Fruit fly (Drosophila melanogaster) whole organism, embryonic: Measurements from ENCODE around the gene smid.

Experiments
- Asciz ChIP-seq: fragments of 200-800 bp; sonication (Bioruptor generic); optimal IDR thresholded peaks from 2 replicates; lab custom pipeline; 2017; ENCODE audit warnings: missing biosample characterization, mild to moderate bottlenecking, missing genetic modification characterization, missing genetic modification reagents
- CG10543 ChIP-seq: fragments of 200-800 bp; sonication (Bioruptor generic); optimal IDR thresholded peaks from 3 replicates; lab custom pipeline; 2017; ENCODE audit warnings: missing biosample characterization, mild to moderate bottlenecking, missing genetic modification characterization, moderate library complexity
- CG10979 ChIP-seq: fragments of 200-800 bp; sonication (Bioruptor generic); optimal IDR thresholded peaks from 2 replicates; lab custom pipeline; 2018; ENCODE audit warnings: missing biosample characterization, mild to moderate bottlenecking, missing genetic modification characterization, moderate library complexity
- CG12299 ChIP-seq: fragments of 200-800 bp; sonication (Bioruptor generic); optimal IDR thresholded peaks from 2 replicates; lab custom pipeline; 2018; ENCODE audit warnings: missing biosample characterization, mild to moderate bottlenecking, missing genetic modification characterization
- CG15011 ChIP-seq: fragments of 200-800 bp; sonication (Bioruptor generic); optimal IDR thresholded peaks from 3 replicates; lab custom pipeline; 2018; ENCODE audit warnings: missing biosample characterization, mild to moderate bottlenecking, missing genetic modification characterization
- CG18619 ChIP-seq: fragments of 200-800 bp; sonication (Bioruptor generic); optimal IDR thresholded peaks from 3 replicates; lab custom pipeline; 2017; ENCODE audit warnings: missing biosample characterization, mild to moderate bottlenecking, missing genetic modification characterization
- CG18764 ChIP-seq: fragments of 200-800 bp; sonication (Bioruptor generic); optimal IDR thresholded peaks from 3 replicates; lab custom pipeline; 2016; ENCODE audit warnings: missing biosample characterization, missing genetic modification characterization
- CG2712 ChIP-seq: fragments of 200-800 bp; optimal IDR thresholded peaks from 3 replicates; lab custom pipeline; 2019; ENCODE audit warnings: missing biosample characterization, mild to moderate bottlenecking, missing genetic modification characterization, moderate library complexity
- CG2889 ChIP-seq: fragments of 200-800 bp; sonication (Bioruptor generic); IDR thresholded peaks from 3 replicates; pipeline ENCODE4 v1.3.6; 2022; ENCODE audit warnings: missing biosample characterization, missing genetic modification characterization
- CG30431 ChIP-seq: fragments of 200-800 bp; sonication (Bioruptor generic); optimal IDR thresholded peaks from 2 replicates; lab custom pipeline; 2017; ENCODE audit warnings: missing biosample characterization, missing genetic modification characterization
- CG3163 ChIP-seq: fragments of 200-800 bp; sonication (Bioruptor generic); optimal IDR thresholded peaks from 3 replicates; lab custom pipeline; 2016; ENCODE audit warnings: missing biosample characterization, missing genetic modification characterization
- CG34376 ChIP-seq: fragments of 200-800 bp; sonication (Bioruptor generic); optimal IDR thresholded peaks from 2 replicates; lab custom pipeline; 2018; ENCODE audit warnings: missing biosample characterization, mild to moderate bottlenecking, missing genetic modification characterization
- CG4707 ChIP-seq: fragments of 200-800 bp; sonication (Bioruptor generic); optimal IDR thresholded peaks from 2 replicates; lab custom pipeline; 2018; ENCODE audit warnings: missing biosample characterization, mild to moderate bottlenecking, missing genetic modification characterization, moderate library complexity
- CG6254 ChIP-seq: fragments of 200-800 bp; sonication (Bioruptor generic); optimal IDR thresholded peaks from 3 replicates; lab custom pipeline; 2017; ENCODE audit warnings: mild to moderate bottlenecking, missing biosample characterization, missing genetic modification reagents, missing genetic modification characterization
- CG7928 ChIP-seq: fragments of 200-800 bp; sonication (Bioruptor generic); optimal IDR thresholded peaks from 2 replicates; lab custom pipeline; 2017; ENCODE audit warnings: missing biosample characterization, mild to moderate bottlenecking, missing genetic modification characterization
- CG8089 ChIP-seq: fragments of 200-800 bp; sonication (Bioruptor generic); optimal IDR thresholded peaks from 3 replicates; lab custom pipeline; 2016; ENCODE audit warnings: missing biosample characterization, missing genetic modification characterization
- CG9797 ChIP-seq: fragments of 200-800 bp; sonication (Bioruptor generic); optimal IDR thresholded peaks from 3 replicates; lab custom pipeline; 2018; ENCODE audit warnings: missing biosample characterization, mild to moderate bottlenecking, missing genetic modification characterization
- CHES-1-like ChIP-seq: fragments of 200-800 bp; sonication (Bioruptor generic); optimal IDR thresholded peaks from 2 replicates; lab custom pipeline; 2016; ENCODE audit warnings: missing biosample characterization, missing genetic modification characterization
- Camta ChIP-seq: fragments of 200-800 bp; sonication (Bioruptor generic); optimal IDR thresholded peaks from 2 replicates; lab custom pipeline; 2016; ENCODE audit warnings: missing biosample characterization, missing genetic modification characterization
- E2f1 ChIP-seq: fragments of 200-800 bp; sonication (Bioruptor generic); IDR thresholded peaks from 2 replicates; pipeline ENCODE4 v1.3.6; 2022; ENCODE audit warnings: missing biosample characterization, missing genetic modification characterization
- Fer3 ChIP-seq: fragments of 200-800 bp; sonication (Bioruptor generic); optimal IDR thresholded peaks from 2 replicates; lab custom pipeline; 2018; ENCODE audit warnings: missing biosample characterization, mild to moderate bottlenecking, missing genetic modification characterization, moderate library complexity
- H2.0 ChIP-seq: fragments of 200-800 bp; sonication (Bioruptor generic); IDR thresholded peaks from 2 replicates; pipeline ENCODE4 v1.3.6; 2022; ENCODE audit warnings: missing biosample characterization, missing genetic modification characterization
- Hr51 ChIP-seq, 2 experiments: fragments of 200-800 bp; sonication (Bioruptor generic); optimal IDR thresholded peaks; 2 replicates in 1 of 2; 3 replicates in 1 of 2; lab custom pipeline; 2016 to 2018; ENCODE audit warnings: missing biosample characterization in 2 of 2, missing genetic modification characterization in 2 of 2, mild to moderate bottlenecking in 1 of 2, moderate library complexity in 1 of 2
- NFAT ChIP-seq: fragments of 200-800 bp; sonication (Bioruptor generic); IDR thresholded peaks from 2 replicates; pipeline ENCODE4 v1.3.6; 2022; ENCODE audit warnings: missing biosample characterization, missing genetic modification characterization
- Oaz ChIP-seq: fragments of 200-800 bp; sonication (Bioruptor generic); IDR thresholded peaks from 2 replicates; pipeline ENCODE4 v1.3.6; 2022; ENCODE audit warnings: missing biosample characterization, missing genetic modification characterization
- Ptx1 ChIP-seq: fragments of 200-800 bp; sonication (Bioruptor generic); IDR thresholded peaks from 2 replicates; pipeline ENCODE4 v1.3.6; 2022; ENCODE audit warnings: missing biosample characterization, missing genetic modification characterization
- Tbp ChIP-seq: fragments of >200 bp; optimal IDR thresholded peaks from 2 replicates; lab custom pipeline; 2018; ENCODE audit warnings: missing biosample characterization, missing genetic modification characterization
- ap ChIP-seq: fragments of 200-800 bp; sonication (Bioruptor generic); IDR thresholded peaks from 2 replicates; pipeline ENCODE4 v1.3.6; 2022; ENCODE audit warnings: missing biosample characterization, missing genetic modification characterization
- br ChIP-seq: fragments of >200 bp; optimal IDR thresholded peaks from 2 replicates; lab custom pipeline; 2017
- bsh ChIP-seq, 2 experiments: fragments of 200-800 bp; sonication (Bioruptor generic); optimal IDR thresholded peaks; 2 replicates each; lab custom pipeline; 2017 to 2018; ENCODE audit warnings: mild to moderate bottlenecking in 2 of 2, missing biosample characterization in 2 of 2, missing genetic modification characterization in 2 of 2, moderate library complexity in 1 of 2
- cad ChIP-seq: fragments of >200 bp; optimal IDR thresholded peaks from 2 replicates; lab custom pipeline; 2017; ENCODE audit warnings: missing biosample characterization, missing genetic modification characterization
- ems ChIP-seq: fragments of 200-800 bp; sonication (Bioruptor generic); optimal IDR thresholded peaks from 3 replicates; lab custom pipeline; 2016; ENCODE audit warnings: missing biosample characterization, missing genetic modification characterization
- ewg ChIP-seq: fragments of 200-800 bp; sonication (Bioruptor generic); optimal IDR thresholded peaks from 3 replicates; lab custom pipeline; 2017; ENCODE audit warnings: mild to moderate bottlenecking, missing biosample characterization, missing genetic modification reagents, missing genetic modification characterization
- gcm ChIP-seq: fragments of 200-800 bp; sonication (Bioruptor generic); optimal IDR thresholded peaks from 2 replicates; lab custom pipeline; 2019; ENCODE audit warnings: missing biosample characterization, mild to moderate bottlenecking, missing genetic modification characterization, moderate library complexity
- gro ChIP-seq: fragments of 200-800 bp; sonication (Bioruptor generic); optimal IDR thresholded peaks from 2 replicates; lab custom pipeline; 2016; ENCODE audit warnings: missing biosample characterization, missing genetic modification characterization
- ham ChIP-seq: fragments of 200-800 bp; sonication (Bioruptor generic); IDR thresholded peaks from 2 replicates; pipeline ENCODE4 v1.3.6; 2022; ENCODE audit warnings: missing biosample characterization, missing genetic modification characterization
- hth ChIP-seq: fragments of >200 bp; optimal IDR thresholded peaks from 2 replicates; lab custom pipeline; 2017; ENCODE audit warnings: inconsistent platforms
- oc ChIP-seq: fragments of 200-800 bp; sonication (Bioruptor generic); optimal IDR thresholded peaks from 2 replicates; lab custom pipeline; 2018; ENCODE audit warnings: missing biosample characterization, mild to moderate bottlenecking, missing genetic modification characterization, moderate library complexity
- pfk ChIP-seq: fragments of 200-800 bp; sonication (Bioruptor generic); optimal IDR thresholded peaks from 2 replicates; lab custom pipeline; 2018; ENCODE audit warnings: missing biosample characterization, mild to moderate bottlenecking, missing genetic modification characterization, moderate library complexity
- scrt ChIP-seq: fragments of 200-800 bp; sonication (Bioruptor generic); optimal IDR thresholded peaks from 2 replicates; lab custom pipeline; 2018; ENCODE audit warnings: missing biosample characterization, mild to moderate bottlenecking, missing genetic modification characterization, moderate library complexity
- shn ChIP-seq: fragments of 200-800 bp; sonication (Bioruptor generic); optimal IDR thresholded peaks from 3 replicates; lab custom pipeline; 2016; ENCODE audit warnings: missing biosample characterization, missing genetic modification characterization
- tio ChIP-seq: fragments of 200-800 bp; sonication (Bioruptor generic); optimal IDR thresholded peaks from 2 replicates; lab custom pipeline; 2017; ENCODE audit warnings: missing biosample characterization, missing genetic modification characterization, inconsistent platforms
- ttk ChIP-seq: fragments of 200-800 bp; sonication (Bioruptor generic); IDR thresholded peaks from 2 replicates; pipeline ENCODE4 v2.1.2; 2022; ENCODE audit warnings: missing biosample characterization, missing genetic modification characterization
- unc-4 ChIP-seq: fragments of 200-800 bp; sonication (Bioruptor generic); IDR thresholded peaks from 2 replicates; pipeline ENCODE4 v1.3.6; 2022; ENCODE audit warnings: missing biosample characterization, missing genetic modification characterization; ENCODE audit not compliant: partially characterized antibody
- wdn ChIP-seq: fragments of 200-800 bp; sonication (Bioruptor generic); IDR thresholded peaks from 2 replicates; pipeline ENCODE4 v1.3.6; 2022; ENCODE audit warnings: missing biosample characterization, missing genetic modification characterization
- z ChIP-seq: fragments of 200-800 bp; sonication (Bioruptor generic); IDR thresholded peaks from 3 replicates; pipeline ENCODE4 v1.3.6; 2022; ENCODE audit warnings: missing biosample characterization, missing genetic modification characterization
- zfh1 ChIP-seq: fragments of 200-800 bp; sonication (Bioruptor generic); IDR thresholded peaks from 3 replicates; pipeline ENCODE4 v1.3.6; 2022; ENCODE audit warnings: missing biosample characterization, missing genetic modification characterization

The smid gene

dm6 chr3L:7347984-7348631 lies 33.3 kb upstream of the smid start, which contains the start of the genes Srp19 and qm (continued):
- TF ChIP-seq CG34376 (GFP tag; lab: Kevin White, UChicago) (peak; percentile 41), ttk (GFP tag; lab: Robert Waterston, UW) (no peak), ewg (GFP tag; lab: Kevin White, UChicago) (no peak), NFAT (GFP tag; lab: Robert Waterston, UW) (no peak), CG8089 (GFP tag; lab: Kevin White, UChicago) (no peak), unc-4 (peak; percentile 87), CG2712 (peak; percentile 68), CG18619 (GFP tag; lab: Kevin White, UChicago) (peak; percentile 13), ems (GFP tag; lab: Kevin White, UChicago) (peak; percentile 61), CHES-1-like (GFP tag; lab: Kevin White, UChicago) (peak; percentile 16), Hr51 (GFP tag; optimal IDR thresholded peaks at IDR 0.05; lab: Kevin White, UChicago) (peak; percentile 8 to 27), CG6254 (no peak), CG18764 (GFP tag; lab: Kevin White, UChicago) (no peak), z (GFP tag; lab: Robert Waterston, UW) (no peak), Asciz (GFP tag; lab: Kevin White, UChicago) (no peak), Fer3 (peak; percentile 26), CG10979 (tag; lab: Kevin White, UChicago) (peak; percentile 27), oc (tag; lab: Kevin White, UChicago) (no peak), tio (GFP tag; lab: Kevin White, UChicago) (no peak), CG10543 (GFP tag; lab: Kevin White, UChicago) (peak; percentile 69), CG7928 (GFP tag; lab: Kevin White, UChicago) (no peak), wdn (GFP tag; lab: Robert Waterston, UW) (peak; percentile 46; the same call in 1 of the 2 replicates), CG3163 (GFP tag; lab: Kevin White, UChicago) (no peak), Tbp (GFP tag; lab: Kevin White, UChicago) (no peak), Oaz (GFP tag; lab: Robert Waterston, UW) (no peak), CG30431 (GFP tag; lab: Kevin White, UChicago) (no peak), hth (lab: Kevin White, UChicago) (no peak), CG15011 (GFP tag; lab: Kevin White, UChicago) (no peak), gcm (GFP tag; lab: Kevin White, UChicago) (peak; percentile 37), CG12299 (peak; percentile 38), E2f1 (GFP tag; lab: Robert Waterston, UW) (no peak), cad (GFP tag; lab: Kevin White, UChicago) (no peak), shn (GFP tag; lab: Kevin White, UChicago) (peak; percentile 23), bsh (GFP tag; optimal IDR thresholded peaks at IDR 0.05; lab: Kevin White, UChicago) (peak; percentile 13 to 36), CG9797 (peak; percentile 12), br (no peak), Ptx1 (GFP tag; lab: Robert Waterston, UW) (peak; percentile 54; the same call in 1 of the 2 replicates), CG2889 (GFP tag; lab: Robert Waterston, UW) (no peak), H2.0 (GFP tag; lab: Robert Waterston, UW) (0 out of 2 replicates have a peak, but pooled peaks have one; percentile 2), Camta (GFP tag; lab: Kevin White, UChicago) (peak; percentile 53), CG4707 (GFP tag; lab: Kevin White, UChicago) (no peak), ap (GFP tag; lab: Robert Waterston, UW) (no peak), ham (GFP tag; lab: Robert Waterston, UW) (no peak), zfh1 (GFP tag; lab: Robert Waterston, UW) (peak; percentile 58; the same call in 2 of the 3 replicates), gro (GFP tag; lab: Kevin White, UChicago) (peak; percentile 36), scrt (GFP tag; lab: Kevin White, UChicago) (no peak), pfk (GFP tag; lab: Kevin White, UChicago) (no peak)
